Fruit fly (Drosophila melanogaster): ENCODE data around the gene toc.

The toc gene

DNA sequence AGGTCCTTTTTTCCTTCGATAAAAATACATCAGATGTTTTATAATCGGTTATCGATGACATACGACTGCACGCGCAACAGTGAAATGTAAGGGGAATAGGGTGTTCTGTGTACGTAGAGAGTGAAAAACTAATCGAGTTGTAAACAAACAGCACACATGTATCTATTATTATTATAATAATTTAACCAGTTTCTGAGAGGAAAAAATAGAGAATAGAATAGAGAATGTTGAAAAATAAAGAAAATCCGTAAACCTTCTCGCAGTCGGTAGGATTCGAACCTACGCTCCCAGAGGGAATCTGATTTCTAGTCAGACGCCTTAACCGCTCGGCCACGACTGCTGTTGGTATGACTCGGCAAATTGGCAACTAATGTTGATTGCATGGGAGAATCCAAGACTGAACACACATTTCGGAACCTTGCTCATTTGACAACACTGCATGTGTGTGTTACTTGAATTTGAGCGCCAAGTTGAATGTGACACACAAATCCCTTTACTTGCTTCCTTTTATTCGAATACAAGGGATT is 28.2 kb upstream of the toc start (continued):
- TF ChIP-seq CG34224 (GFP tag; IDR thresholded peaks at IDR 0.05; ENCODE audit: partially characterized antibody) (peak; percentile 77), ATbp (GFP tag; optimal IDR thresholded peaks at IDR 0.05) (no peak), CG4282 (GFP tag; optimal IDR thresholded peaks at IDR 0.05) (no peak), mam (GFP tag; optimal IDR thresholded peaks at IDR 0.05) (no peak), H15 (GFP tag; IDR thresholded peaks at IDR 0.05) (no peak), CG4820 (GFP tag; optimal IDR thresholded peaks at IDR 0.05) (no peak), CG10654 (GFP tag; optimal IDR thresholded peaks at IDR 0.05) (no peak), HmgD (GFP tag; optimal IDR thresholded peaks at IDR 0.05) (no peak), ftz-f1 (GFP tag; optimal IDR thresholded peaks at IDR 0.05) (no peak), tin (GFP tag; optimal IDR thresholded peaks at IDR 0.05) (peak; percentile 17), gsb-n (tag; optimal IDR thresholded peaks at IDR 0.05) (no peak), CG6791 (GFP tag; IDR thresholded peaks at IDR 0.05; ENCODE audit: partially characterized antibody) (peak; percentile 93), Myb (GFP tag; optimal IDR thresholded peaks at IDR 0.05) (no peak), Six4 (GFP tag; optimal IDR thresholded peaks at IDR 0.05) (no peak), sens (GFP tag) (peak; percentile 82), CG8290 (GFP tag; optimal IDR thresholded peaks at IDR 0.05) (no peak), CG8290 (tag; optimal IDR thresholded peaks at IDR 0.05) (peak in 1 of 2 experiments; percentile 24), Gug (GFP tag; IDR thresholded peaks at IDR 0.05) (no peak), CG12769 (tag; optimal IDR thresholded peaks at IDR 0.05) (no peak), nerfin-2 (GFP tag; IDR thresholded peaks at IDR 0.05; ENCODE audit: partially characterized antibody) (peak; percentile 79), Neu2 (GFP tag; optimal IDR thresholded peaks at IDR 0.05; ENCODE audit: borderline replicate concordance) (no peak), oc (tag; optimal IDR thresholded peaks at IDR 0.05) (no peak), pum (GFP tag; optimal IDR thresholded peaks at IDR 0.05) (no peak), Dad (GFP tag; optimal IDR thresholded peaks at IDR 0.05) (no peak), Stat92E (GFP tag; optimal IDR thresholded peaks at IDR 0.05) (peak in 1 of 3 experiments; percentile 89), Rx (GFP tag; IDR thresholded peaks at IDR 0.05) (no peak), Dek (tag; optimal IDR thresholded peaks at IDR 0.05) (no peak), eve (GFP tag; optimal IDR thresholded peaks at IDR 0.05) (peak in 1 of 2 experiments; percentile 19), tll (GFP tag; optimal IDR thresholded peaks at IDR 0.05) (no peak), dimm (GFP tag; IDR thresholded peaks at IDR 0.05) (no peak), D19A (tag; optimal IDR thresholded peaks at IDR 0.05) (peak; percentile 25), grn (GFP tag; optimal IDR thresholded peaks at IDR 0.05) (no peak), CG1602 (GFP tag; optimal IDR thresholded peaks at IDR 0.05) (no peak), NFAT (GFP tag; IDR thresholded peaks at IDR 0.05) (no peak), Pdp1 (GFP tag; optimal IDR thresholded peaks at IDR 0.05) (no peak), bigmax (GFP tag; optimal IDR thresholded peaks at IDR 0.05) (no peak), ssp (GFP tag; IDR thresholded peaks at IDR 0.05) (no peak), CG4854 (GFP tag; optimal IDR thresholded peaks at IDR 0.05) (no peak), CG4424 (GFP tag; optimal IDR thresholded peaks at IDR 0.05) (peak; percentile 55), CG17328 (GFP tag; IDR thresholded peaks at IDR 0.05) (peak; percentile 71), CG42726 (GFP tag; IDR thresholded peaks at IDR 0.05; ENCODE audit: partially characterized antibody) (peak; percentile 87), gce (GFP tag; IDR thresholded peaks at IDR 0.05) (no peak), CG15514 (GFP tag; optimal IDR thresholded peaks at IDR 0.05) (peak; percentile 45), Hr51 (GFP tag; optimal IDR thresholded peaks at IDR 0.05) (no peak), vvl (GFP tag; IDR thresholded peaks at IDR 0.05) (peak; percentile 66; the same call in 1 of the 2 replicates), CG8089 (GFP tag; optimal IDR thresholded peaks at IDR 0.05) (no peak), CG9817 (tag; optimal IDR thresholded peaks at IDR 0.05) (no peak), Sox102F (GFP tag; optimal IDR thresholded peaks at IDR 0.05) (no peak), amos (GFP tag; IDR thresholded peaks at IDR 0.05; ENCODE audit: partially characterized antibody) (peak; percentile 88), Hmr (GFP tag; optimal IDR thresholded peaks at IDR 0.05) (peak; percentile 19)
